Worm (Caenorhabditis elegans) whole organism, L2 larva: ENCODE results near the gene srx-90.

Source experiments
- F13H6.1 ChIP-seq: sonication (generic microtip); optimal IDR thresholded peaks from 2 replicates; lab custom pipeline; 2016; ENCODE audit warnings: missing genetic modification characterization, missing compliant biosample characterization
- R02D3.7 ChIP-seq: fragments of 150-350 bp; optimal IDR thresholded peaks from 2 replicates; lab custom pipeline; 2014; ENCODE audit warnings: missing biosample characterization, missing genetic modification characterization
- ZK546.5 ChIP-seq: sonication (generic microtip); optimal IDR thresholded peaks from 2 replicates; lab custom pipeline; 2017; ENCODE audit warnings: missing biosample characterization, missing genetic modification characterization
- alr-1 ChIP-seq: fragments of 150-350 bp; optimal IDR thresholded peaks from 2 replicates; lab custom pipeline; 2014; ENCODE audit warnings: missing biosample characterization, missing genetic modification characterization
- ama-1 ChIP-seq: fragments of 150-350 bp; optimal IDR thresholded peaks from 2 replicates; lab custom pipeline; 2018; ENCODE audit warnings: inconsistent platforms
- ceh-82 ChIP-seq: fragments of 150-350 bp; optimal IDR thresholded peaks from 2 replicates; lab custom pipeline; 2014; ENCODE audit warnings: missing biosample characterization, missing genetic modification characterization
- crh-2 ChIP-seq: sonication (generic microtip); optimal IDR thresholded peaks from 2 replicates; lab custom pipeline; 2017; ENCODE audit warnings: missing biosample characterization, missing genetic modification characterization
- egl-27 ChIP-seq: sonication (generic microtip); optimal IDR thresholded peaks from 3 replicates; lab custom pipeline; 2017; ENCODE audit warnings: missing biosample characterization, missing genetic modification reagents, missing genetic modification characterization
- elt-1 ChIP-seq: fragments of 150-350 bp; optimal IDR thresholded peaks from 2 replicates; lab custom pipeline; 2014; ENCODE audit warnings: missing biosample characterization, missing genetic modification characterization
- fos-1 ChIP-seq: fragments of 150-350 bp; optimal IDR thresholded peaks from 2 replicates; lab custom pipeline; 2014; ENCODE audit warnings: missing biosample characterization, missing genetic modification characterization
- gmeb-1 ChIP-seq: fragments of 150-350 bp; optimal IDR thresholded peaks from 2 replicates; lab custom pipeline; 2014; ENCODE audit warnings: missing biosample characterization, missing genetic modification characterization
- lin-13 ChIP-seq: fragments of 150-350 bp; optimal IDR thresholded peaks from 2 replicates; lab custom pipeline; 2014; ENCODE audit warnings: missing biosample characterization, missing genetic modification reagents, missing genetic modification characterization
- lin-39 ChIP-seq: fragments of 150-350 bp; optimal IDR thresholded peaks from 2 replicates; lab custom pipeline; 2014; ENCODE audit warnings: missing biosample characterization, missing genetic modification reagents, missing genetic modification characterization
- lsy-2 ChIP-seq, 2 experiments: fragments of 150-350 bp in 1 of 2; sonication (generic microtip) in 1 of 2; optimal IDR thresholded peaks; 2 replicates each; lab custom pipeline; 2014 to 2017; ENCODE audit warnings: missing biosample characterization in 2 of 2, missing genetic modification characterization in 2 of 2
- mab-5 ChIP-seq: fragments of 150-350 bp; optimal IDR thresholded peaks from 2 replicates; lab custom pipeline; 2014; ENCODE audit warnings: missing biosample characterization, missing genetic modification characterization
- mbf-1 ChIP-seq: sonication (generic microtip); optimal IDR thresholded peaks from 2 replicates; lab custom pipeline; 2017; ENCODE audit warnings: missing biosample characterization, missing genetic modification characterization
- nhr-10 ChIP-seq: sonication (generic microtip); optimal IDR thresholded peaks from 2 replicates; lab custom pipeline; 2017; ENCODE audit warnings: missing biosample characterization, missing genetic modification characterization
- nhr-11 ChIP-seq: fragments of 150-350 bp; optimal IDR thresholded peaks from 2 replicates; lab custom pipeline; 2014; ENCODE audit warnings: missing biosample characterization, missing genetic modification characterization
- nhr-12 ChIP-seq: fragments of 150-350 bp; optimal IDR thresholded peaks from 2 replicates; lab custom pipeline; 2014; ENCODE audit warnings: missing biosample characterization, missing genetic modification characterization
- nhr-129 ChIP-seq: fragments of 150-350 bp; optimal IDR thresholded peaks from 2 replicates; lab custom pipeline; 2014; ENCODE audit warnings: missing biosample characterization, missing genetic modification characterization
- nhr-23 ChIP-seq: fragments of 150-350 bp; optimal IDR thresholded peaks from 2 replicates; lab custom pipeline; 2014; ENCODE audit warnings: missing biosample characterization, missing genetic modification reagents, missing genetic modification characterization
- nhr-25 ChIP-seq: fragments of 150-350 bp; sonication (generic microtip); optimal IDR thresholded peaks from 3 replicates; lab custom pipeline; 2014; ENCODE audit warnings: missing biosample characterization, missing genetic modification characterization
- nhr-77 ChIP-seq: fragments of 150-350 bp; optimal IDR thresholded peaks from 2 replicates; lab custom pipeline; 2014; ENCODE audit warnings: missing biosample characterization, missing genetic modification characterization
- skn-1 ChIP-seq: sonication (generic microtip); optimal IDR thresholded peaks from 2 replicates; lab custom pipeline; 2017; ENCODE audit warnings: missing biosample characterization, missing genetic modification characterization
- sma-9 ChIP-seq, 2 experiments: fragments of 150-350 bp in 1 of 2; sonication (generic microtip) in 1 of 2; optimal IDR thresholded peaks; 2 replicates each; lab custom pipeline; 2014 to 2016; ENCODE audit warnings: missing genetic modification characterization in 2 of 2, mild to moderate bottlenecking in 1 of 2, missing biosample characterization in 1 of 2, missing compliant biosample characterization in 1 of 2, missing genetic modification reagents in 1 of 2, moderate library complexity in 1 of 2
- unc-39 ChIP-seq: fragments of 150-350 bp; optimal IDR thresholded peaks from 2 replicates; lab custom pipeline; 2014; ENCODE audit warnings: missing biosample characterization, missing genetic modification characterization
- unc-55 ChIP-seq: fragments of 150-350 bp; sonication (generic microtip); optimal IDR thresholded peaks from 3 replicates; lab custom pipeline; 2014; ENCODE audit warnings: missing biosample characterization, missing genetic modification reagents, missing genetic modification characterization
- unc-62 ChIP-seq: fragments of 150-350 bp; optimal IDR thresholded peaks from 2 replicates; lab custom pipeline; 2014; ENCODE audit warnings: missing biosample characterization, missing genetic modification reagents, missing genetic modification characterization
- zag-1 ChIP-seq: fragments of 150-350 bp; optimal IDR thresholded peaks from 2 replicates; lab custom pipeline; 2014; ENCODE audit warnings: missing biosample characterization, missing genetic modification characterization
- ztf-11 ChIP-seq: sonication (generic microtip); optimal IDR thresholded peaks from 2 replicates; lab custom pipeline; 2017; ENCODE audit warnings: missing biosample characterization, missing genetic modification characterization
- ztf-4 ChIP-seq: fragments of 150-350 bp; optimal IDR thresholded peaks from 2 replicates; lab custom pipeline; 2014; ENCODE audit warnings: missing biosample characterization, missing genetic modification characterization

srx-90 gene

ce11 chrV:11589433-11589832 lies 8.5 kb downstream of the srx-90 start, which contains the start of gene srx-82:
srx-82 (plus strand) TSS chrV:11589733.
- TF ChIP-seq ama-1 (lab: Kevin White, UChicago) (no peak), egl-27 (tag; lab: Kevin White, UChicago) (no peak), crh-2 (no peak), lin-39 (tag; lab: Kevin White, UChicago) (no peak), mab-5 (tag; lab: Kevin White, UChicago) (no peak), nhr-12 (tag; lab: Kevin White, UChicago) (no peak), fos-1 (tag; lab: Kevin White, UChicago) (no peak), unc-55 (GFP tag; lab: Kevin White, UChicago) (no peak)
- TF ChIP-seq, all 48 proteins: peak for 0

ce11 chrV:11593427-11593826 lies 12.5 kb downstream of the srx-90 start, which contains the start of gene srx-80:
srx-80 (plus strand) TSS chrV:11593727.
- TF ChIP-seq lsy-2 (tag; optimal IDR thresholded peaks at IDR 0.05; lab: Kevin White, UChicago) (no peak), gmeb-1 (no peak), nhr-129 (tag; lab: Kevin White, UChicago) (no peak), unc-62 (GFP tag; lab: Kevin White, UChicago) (no peak), nhr-77 (tag; lab: Kevin White, UChicago) (no peak), skn-1 (tag; lab: Kevin White, UChicago) (no peak), R02D3.7 (tag; lab: Kevin White, UChicago) (no peak), zag-1 (tag; lab: Kevin White, UChicago) (no peak), nhr-25 (tag; lab: Kevin White, UChicago) (no peak), lin-13 (no peak), ztf-4 (tag; lab: Kevin White, UChicago) (no peak)

ce11 chrV:11593888-11594287 lies 13.0 kb downstream of the srx-90 start:
- no peak for TF ChIP-seq lin-13
- no peak for TF ChIP-seq ztf-11

- TF ChIP-seq sma-9 (GFP tag; optimal IDR thresholded peaks at IDR 0.05; lab: Kevin White, UChicago) (no peak), sma-9 (tag; optimal IDR thresholded peaks at IDR 0.05; lab: Kevin White, UChicago) (no peak), lsy-2 (tag; optimal IDR thresholded peaks at IDR 0.05; lab: Kevin White, UChicago) (no peak), mab-5 (tag; lab: Kevin White, UChicago) (no peak), fos-1 (tag; lab: Kevin White, UChicago) (no peak), ama-1 (lab: Kevin White, UChicago) (no peak), nhr-23 (tag; lab: Kevin White, UChicago) (no peak), unc-55 (GFP tag; lab: Kevin White, UChicago) (no peak), elt-1 (tag; lab: Kevin White, UChicago) (no peak)
Observed at ce11 chrV:11598807-11599206, 17.9 kb downstream of the srx-90 start, which contains the start of gene srx-84. srx-84 (plus strand) TSS chrV:11599107.

ce11 chrV:11600800-11601199 lies 19.9 kb downstream of the srx-90 start, which contains the start of gene F35B12.9:
F35B12.9 (plus strand) TSS chrV:11601171.
- no peak for TF ChIP-seq zag-1 (tag; lab: Kevin White, UChicago)
- no peak for TF ChIP-seq crh-2
- no peak for TF ChIP-seq ztf-4 (tag; lab: Kevin White, UChicago)
- TF ChIP-seq, all 48 proteins: peak for 0

- TF ChIP-seq sma-9 (GFP tag; optimal IDR thresholded peaks at IDR 0.05; lab: Kevin White, UChicago), result peak; percentile 47
- TF ChIP-seq sma-9 (tag; optimal IDR thresholded peaks at IDR 0.05; lab: Kevin White, UChicago), result no peak
- no peak for TF ChIP-seq lin-39 (tag; lab: Kevin White, UChicago)
- TF ChIP-seq fos-1 (tag; lab: Kevin White, UChicago), result peak; percentile 51
- TF ChIP-seq mbf-1 (tag; lab: Kevin White, UChicago), result no peak
Observed at ce11 chrV:11604484-11604883, 23.6 kb downstream of the srx-90 start, which contains the start of gene dhs-20. dhs-20 (minus strand) TSS chrV:11604563.

- no peak for TF ChIP-seq ZK546.5 (tag; lab: Kevin White, UChicago)
- no peak for TF ChIP-seq unc-39
- TF ChIP-seq ceh-82, result no peak
- no peak for TF ChIP-seq nhr-10 (tag; lab: Kevin White, UChicago)
- peak; percentile 11 for TF ChIP-seq nhr-129 (tag; lab: Kevin White, UChicago)
- TF ChIP-seq egl-27 (tag; lab: Kevin White, UChicago), result no peak
- no peak for TF ChIP-seq nhr-77 (tag; lab: Kevin White, UChicago)
- no peak for TF ChIP-seq nhr-11 (tag; lab: Kevin White, UChicago)
- TF ChIP-seq alr-1 (tag; lab: Kevin White, UChicago), result no peak
- no peak for TF ChIP-seq lin-13
- TF ChIP-seq F13H6.1 (tag; lab: Kevin White, UChicago), result peak; percentile 27
Observed at ce11 chrV:11605227-11605626, 24.3 kb downstream of the srx-90 start.
